Fruit fly (Drosophila melanogaster) whole organism, prepupa: Measurements from ENCODE around the gene CG46394.

ENCODE experiments used
- Blimp-1 ChIP-seq: fragments of 200-800 bp; sonication (Bioruptor generic); optimal IDR thresholded peaks from 3 replicates; lab custom pipeline; 2017; ENCODE audit warnings: missing biosample characterization, missing genetic modification characterization, mild to moderate bottlenecking, moderate library complexity, missing genetic modification reagents
- CG11762 ChIP-seq: fragments of 200-800 bp; sonication (Bioruptor generic); optimal IDR thresholded peaks from 3 replicates; lab custom pipeline; 2016; ENCODE audit warnings: missing biosample characterization, missing genetic modification characterization; ENCODE audit not compliant: insufficient read depth
- CG11902 ChIP-seq: fragments of 200-800 bp; sonication (Bioruptor generic); optimal IDR thresholded peaks from 3 replicates; lab custom pipeline; 2016; ENCODE audit warnings: missing biosample characterization, missing genetic modification characterization
- CG15336 ChIP-seq: fragments of 200-800 bp; sonication (Bioruptor generic); IDR thresholded peaks from 2 replicates; pipeline ENCODE4 v1.3.6; 2022; ENCODE audit warnings: missing biosample characterization, missing genetic modification characterization
- CG1621 ChIP-seq: fragments of 200-800 bp; sonication (Bioruptor generic); optimal IDR thresholded peaks from 3 replicates; lab custom pipeline; 2018; ENCODE audit warnings: missing biosample characterization, mild to moderate bottlenecking, missing genetic modification characterization
- CG3032 ChIP-seq: fragments of 200-800 bp; optimal IDR thresholded peaks from 2 replicates; lab custom pipeline; 2019; ENCODE audit warnings: missing biosample characterization, mild to moderate bottlenecking, missing genetic modification characterization, moderate library complexity
- CG31627 ChIP-seq: fragments of 200-800 bp; sonication (Bioruptor generic); optimal IDR thresholded peaks from 3 replicates; lab custom pipeline; 2016; ENCODE audit warnings: missing biosample characterization, missing genetic modification characterization
- CG34406 ChIP-seq: fragments of 200-800 bp; sonication (Bioruptor generic); optimal IDR thresholded peaks from 3 replicates; lab custom pipeline; 2016; ENCODE audit warnings: missing biosample characterization, missing genetic modification characterization
- CG3919 ChIP-seq: fragments of 200-800 bp; sonication (Bioruptor generic); optimal IDR thresholded peaks from 3 replicates; lab custom pipeline; 2016; ENCODE audit warnings: missing biosample characterization, missing genetic modification characterization
- CG6163 ChIP-seq: fragments of 200-800 bp; sonication (Bioruptor generic); IDR thresholded peaks from 3 replicates; pipeline ENCODE4 v1.3.6; 2022; ENCODE audit warnings: missing biosample characterization, missing genetic modification characterization
- CG6276 ChIP-seq: fragments of 200-800 bp; sonication (Bioruptor generic); optimal IDR thresholded peaks from 2 replicates; lab custom pipeline; 2017; ENCODE audit warnings: missing biosample characterization, mild to moderate bottlenecking, missing genetic modification characterization
- CG7368 ChIP-seq: fragments of 200-800 bp; sonication (Bioruptor generic); optimal IDR thresholded peaks from 3 replicates; lab custom pipeline; 2016; ENCODE audit warnings: missing biosample characterization, missing genetic modification characterization
- CG9139 ChIP-seq: fragments of 200-800 bp; sonication (Bioruptor generic); optimal IDR thresholded peaks from 3 replicates; lab custom pipeline; 2017; ENCODE audit warnings: missing biosample characterization, mild to moderate bottlenecking, missing genetic modification characterization
- Eip75B ChIP-seq: fragments of 200-800 bp; sonication (Bioruptor generic); optimal IDR thresholded peaks from 3 replicates; lab custom pipeline; 2016; ENCODE audit warnings: missing biosample characterization, missing genetic modification characterization
- Eip93F ChIP-seq: fragments of 200-800 bp; sonication (Bioruptor generic); optimal IDR thresholded peaks from 2 replicates; lab custom pipeline; 2016; ENCODE audit warnings: missing biosample characterization, mild to moderate bottlenecking, missing genetic modification characterization
- Ets96B ChIP-seq: fragments of 200-800 bp; optimal IDR thresholded peaks from 2 replicates; lab custom pipeline; 2019; ENCODE audit warnings: missing biosample characterization, mild to moderate bottlenecking, missing genetic modification characterization, moderate library complexity
- Gug ChIP-seq: fragments of 200-800 bp; sonication (Bioruptor generic); IDR thresholded peaks from 2 replicates; pipeline ENCODE4 v1.3.6; 2022; ENCODE audit warnings: missing biosample characterization, missing genetic modification characterization
- Hr39 ChIP-seq: fragments of 200-800 bp; sonication (Bioruptor generic); optimal IDR thresholded peaks from 2 replicates; lab custom pipeline; 2016; ENCODE audit warnings: missing biosample characterization, missing genetic modification characterization
- Lpt ChIP-seq: fragments of 200-800 bp; sonication (Bioruptor generic); optimal IDR thresholded peaks from 3 replicates; lab custom pipeline; 2016; ENCODE audit warnings: missing biosample characterization, missing genetic modification characterization
- Met ChIP-seq: fragments of 200-800 bp; sonication (Bioruptor generic); optimal IDR thresholded peaks from 3 replicates; lab custom pipeline; 2016; ENCODE audit warnings: missing biosample characterization, missing genetic modification characterization
- OdsH ChIP-seq: fragments of 200-800 bp; sonication (Bioruptor generic); optimal IDR thresholded peaks from 3 replicates; lab custom pipeline; 2016; ENCODE audit warnings: missing biosample characterization, missing genetic modification characterization
- Smox ChIP-seq: fragments of 200-800 bp; sonication (Bioruptor generic); optimal IDR thresholded peaks from 3 replicates; lab custom pipeline; 2016; ENCODE audit warnings: missing biosample characterization, missing genetic modification characterization
- Sox15 ChIP-seq: fragments of 200-800 bp; sonication (Bioruptor generic); optimal IDR thresholded peaks from 3 replicates; lab custom pipeline; 2016; ENCODE audit warnings: missing biosample characterization, missing genetic modification characterization
- achi ChIP-seq: fragments of 200-800 bp; sonication (Bioruptor generic); optimal IDR thresholded peaks from 3 replicates; lab custom pipeline; 2016; ENCODE audit warnings: missing biosample characterization, missing genetic modification characterization
- acj6 ChIP-seq: fragments of 200-800 bp; sonication (Bioruptor generic); optimal IDR thresholded peaks from 3 replicates; lab custom pipeline; 2016; ENCODE audit warnings: missing biosample characterization, missing genetic modification characterization
- cyc ChIP-seq: fragments of 200-800 bp; sonication (Bioruptor generic); optimal IDR thresholded peaks from 3 replicates; lab custom pipeline; 2016; ENCODE audit warnings: missing biosample characterization, missing genetic modification characterization
- dac ChIP-seq: fragments of 200-800 bp; sonication (Bioruptor generic); optimal IDR thresholded peaks from 2 replicates; lab custom pipeline; 2017; ENCODE audit warnings: missing biosample characterization, mild to moderate bottlenecking, missing genetic modification characterization
- dsx ChIP-seq: fragments of 200-800 bp; optimal IDR thresholded peaks from 3 replicates; lab custom pipeline; 2019; ENCODE audit warnings: missing biosample characterization, mild to moderate bottlenecking, missing genetic modification characterization, moderate library complexity; ENCODE audit not compliant: poor library complexity, severe bottlenecking
- eg ChIP-seq: fragments of 200-800 bp; sonication (Bioruptor generic); IDR thresholded peaks from 3 replicates; pipeline ENCODE4 v1.3.6; 2022; ENCODE audit warnings: missing biosample characterization, missing genetic modification characterization
- esn ChIP-seq: fragments of 200-800 bp; sonication (Bioruptor generic); optimal IDR thresholded peaks from 2 replicates; lab custom pipeline; 2016; ENCODE audit warnings: missing biosample characterization, mild to moderate bottlenecking, missing genetic modification characterization, moderate library complexity
- fd85E ChIP-seq: fragments of 200-800 bp; sonication (Bioruptor generic); optimal IDR thresholded peaks from 3 replicates; lab custom pipeline; 2016; ENCODE audit warnings: missing biosample characterization, missing genetic modification characterization
- fkh ChIP-seq: fragments of 200-800 bp; sonication (Bioruptor generic); optimal IDR thresholded peaks from 3 replicates; lab custom pipeline; 2017; ENCODE audit warnings: missing biosample characterization, mild to moderate bottlenecking, missing genetic modification characterization, moderate library complexity
- lz ChIP-seq: fragments of 200-800 bp; sonication (Bioruptor generic); optimal IDR thresholded peaks from 3 replicates; lab custom pipeline; 2016; ENCODE audit warnings: missing biosample characterization, missing genetic modification characterization
- net ChIP-seq: fragments of 200-800 bp; sonication (Bioruptor generic); optimal IDR thresholded peaks from 3 replicates; lab custom pipeline; 2016; ENCODE audit warnings: missing biosample characterization, missing genetic modification characterization
- spab ChIP-seq: fragments of 200-800 bp; sonication (Bioruptor generic); optimal IDR thresholded peaks from 2 replicates; lab custom pipeline; 2017; ENCODE audit warnings: missing biosample characterization, mild to moderate bottlenecking, missing genetic modification characterization, missing genetic modification reagents
- ss ChIP-seq, 2 experiments: fragments of 200-800 bp; sonication (Bioruptor generic); optimal IDR thresholded peaks; 2 replicates in 1 of 2; 3 replicates in 1 of 2; lab custom pipeline; 2017 to 2018; ENCODE audit warnings: mild to moderate bottlenecking in 2 of 2, missing biosample characterization in 2 of 2, missing genetic modification characterization in 2 of 2, moderate library complexity in 1 of 2
- topi ChIP-seq: fragments of 200-800 bp; sonication (Bioruptor generic); optimal IDR thresholded peaks from 3 replicates; lab custom pipeline; 2016; ENCODE audit warnings: missing biosample characterization, missing genetic modification characterization
- vri ChIP-seq: fragments of 200-800 bp; sonication (Bioruptor generic); optimal IDR thresholded peaks from 3 replicates; lab custom pipeline; 2016; ENCODE audit warnings: missing biosample characterization, mild to moderate bottlenecking, missing genetic modification characterization

CG46394 gene

dm6 chr3L:11623245-11623883, 23.2 kb downstream of the CG46394 start (continued):
- TF ChIP-seq CG3032 (tag; lab: Kevin White, UChicago), result no peak
- no peak for TF ChIP-seq fd85E (GFP tag; lab: Kevin White, UChicago)
- TF ChIP-seq eg, result no peak
- TF ChIP-seq Sox15 (GFP tag; lab: Kevin White, UChicago), result no peak
- TF ChIP-seq lz (GFP tag; lab: Kevin White, UChicago), result no peak
- no peak for TF ChIP-seq CG3919 (GFP tag; lab: Kevin White, UChicago)
- TF ChIP-seq ss (GFP tag; optimal IDR thresholded peaks at IDR 0.05; lab: Kevin White, UChicago), result peak; percentile 42 to 53
- no peak for TF ChIP-seq Blimp-1 (GFP tag; lab: Kevin White, UChicago)
- TF ChIP-seq CG31627, result no peak
- peak; percentile 18 for TF ChIP-seq CG9139 (GFP tag; lab: Kevin White, UChicago)
- TF ChIP-seq Ets96B (tag; lab: Kevin White, UChicago), result no peak
- TF ChIP-seq esn (GFP tag; lab: Kevin White, UChicago), result peak; percentile 25
- TF ChIP-seq achi (GFP tag; lab: Kevin White, UChicago), result no peak
- no peak for TF ChIP-seq CG11902 (GFP tag; lab: Kevin White, UChicago)
- TF ChIP-seq OdsH (GFP tag; lab: Kevin White, UChicago), result no peak
- TF ChIP-seq spab, result no peak
- no peak for TF ChIP-seq fkh (GFP tag; lab: Kevin White, UChicago)

dm6 chr3L:11624281-11624680, 24.1 kb downstream of the CG46394 start, which contains the start of gene Akr1B:
Akr1B (minus strand) TSS chr3L:11624381.
- TF ChIP-seq CG15336 (GFP tag; lab: Robert Waterston, UW), result no peak
- TF ChIP-seq CG11902 (GFP tag; lab: Kevin White, UChicago), result no peak
- no peak for TF ChIP-seq CG9139 (GFP tag; lab: Kevin White, UChicago)
- no peak for TF ChIP-seq topi (GFP tag; lab: Kevin White, UChicago)
- TF ChIP-seq fkh (GFP tag; lab: Kevin White, UChicago), result no peak
- no peak for TF ChIP-seq fd85E (GFP tag; lab: Kevin White, UChicago)
- no peak for TF ChIP-seq Hr39 (GFP tag; lab: Kevin White, UChicago)
- TF ChIP-seq Eip75B (GFP tag; lab: Kevin White, UChicago), result no peak
- TF ChIP-seq CG1621 (tag; lab: Kevin White, UChicago), result no peak
- no peak for TF ChIP-seq CG3032 (tag; lab: Kevin White, UChicago)
- TF ChIP-seq CG7368 (GFP tag; lab: Kevin White, UChicago), result no peak
- no peak for TF ChIP-seq cyc
- TF ChIP-seq spab, result no peak
- TF ChIP-seq dac (GFP tag; lab: Kevin White, UChicago), result no peak
- no peak for TF ChIP-seq Met
- TF ChIP-seq vri (GFP tag; lab: Kevin White, UChicago), result no peak
- TF ChIP-seq CG3919 (GFP tag; lab: Kevin White, UChicago), result no peak
- TF ChIP-seq Eip93F, result no peak
- TF ChIP-seq CG6276, result no peak
- no peak for TF ChIP-seq net (GFP tag; lab: Kevin White, UChicago)
- TF ChIP-seq, all 60 proteins: peak for 0

DNA sequence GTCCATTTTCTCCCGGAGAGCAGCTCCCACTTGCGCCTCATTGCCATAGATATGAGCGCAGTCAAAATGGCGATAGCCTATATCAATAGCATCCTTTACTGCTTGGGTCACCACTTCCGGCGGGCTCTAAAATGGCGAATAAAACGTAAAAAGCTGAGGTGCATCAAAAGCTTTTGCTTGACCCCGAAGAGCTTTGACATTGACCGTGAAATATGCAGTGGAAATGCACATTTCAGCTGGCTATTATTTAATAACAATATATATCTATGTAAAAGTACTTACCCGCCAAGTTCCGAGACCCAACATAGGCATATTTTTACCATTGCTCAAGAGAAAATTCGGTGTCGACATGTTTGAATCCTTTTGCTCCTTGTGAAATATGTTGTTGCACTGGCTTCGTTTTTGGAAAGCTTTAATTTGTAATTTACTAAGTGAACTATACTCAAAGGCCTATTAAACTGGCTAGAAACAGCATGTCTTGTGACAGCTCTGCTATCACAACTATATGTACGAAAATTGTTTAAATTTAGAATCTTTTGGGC, 25.5 kb downstream of the CG46394 start, which contains the start of gene CG6083:
CG6083 (minus strand) TSS at position 492 of the 542 bp plus-strand sequence.
- TF ChIP-seq acj6 (GFP tag; lab: Kevin White, UChicago) (no peak), CG34406 (GFP tag; lab: Kevin White, UChicago) (no peak), dsx (no peak), CG11762 (GFP tag; lab: Kevin White, UChicago) (no peak), Smox (GFP tag; lab: Kevin White, UChicago) (no peak), CG3919 (GFP tag; lab: Kevin White, UChicago) (no peak), Lpt (GFP tag; lab: Kevin White, UChicago) (no peak), CG6276 (no peak), Eip93F (no peak), Gug (GFP tag; lab: Robert Waterston, UW) (no peak), lz (GFP tag; lab: Kevin White, UChicago) (no peak), CG6163 (GFP tag; lab: Robert Waterston, UW) (no peak), OdsH (GFP tag; lab: Kevin White, UChicago) (no peak)
